Worm (Caenorhabditis elegans): ENCODE measurements around the gene algn-9.
A peak's percentile ranks its signal among the peaks of the same experiment; 100 is the strongest.

The algn-9 gene

ce11 chrII:10537988-10538387, 46.1 kb upstream of the algn-9 start (continued):
- TF ChIP-seq fos-1 (tag; optimal IDR thresholded peaks at IDR 0.05), result no peak
- peak; percentile 66 for TF ChIP-seq tra-1 (GFP tag; IDR thresholded peaks at IDR 0.05)
- no peak for TF ChIP-seq T26A8.4 (GFP tag; IDR thresholded peaks at IDR 0.05)
- no peak for TF ChIP-seq php-3 (GFP tag; IDR thresholded peaks at IDR 0.05)
- TF ChIP-seq daf-8 (GFP tag; IDR thresholded peaks at IDR 0.05), result no peak
- no peak for TF ChIP-seq fkh-10 (GFP tag; optimal IDR thresholded peaks at IDR 0.05)
- peak; percentile 43 for TF ChIP-seq hlh-11 (tag; optimal IDR thresholded peaks at IDR 0.05)
- TF ChIP-seq nhr-11 (tag; optimal IDR thresholded peaks at IDR 0.05), result peak; percentile 45
- no peak for TF ChIP-seq nhr-42 (GFP tag; IDR thresholded peaks at IDR 0.05)

- TF ChIP-seq aha-1 (tag) (no peak), lin-38 (GFP tag; IDR thresholded peaks at IDR 0.05) (peak; percentile 31; the same call in 1 of the 2 replicates)
These were observed 44.9 kb upstream of the algn-9 start, which contains the start of gene R166.3 for ce11 chrII:10539232-10539631. Gene R166.3 (minus strand): TSS chrII:10539332.

- TF ChIP-seq vab-7 (GFP tag; IDR thresholded peaks at IDR 0.05) (0 out of 2 replicates have a peak, but pooled peaks have one; percentile 68), ZK546.5 (tag; optimal IDR thresholded peaks at IDR 0.05) (no peak), mxl-2 (GFP tag; conservative IDR thresholded peaks at IDR 0.05) (no peak), spr-1 (tag; optimal IDR thresholded peaks at IDR 0.05) (no peak), F49E8.2 (tag; optimal IDR thresholded peaks at IDR 0.05; ENCODE audit: borderline replicate concordance) (no peak), lim-7 (GFP tag; IDR thresholded peaks at IDR 0.05) (peak; percentile 70; the same call in 1 of the 2 replicates), snpc-4 (tag; optimal IDR thresholded peaks at IDR 0.05) (no peak), pqm-1 (tag; optimal IDR thresholded peaks at IDR 0.05) (no peak), mep-1 (tag; optimal IDR thresholded peaks at IDR 0.05) (peak; percentile 98), nhr-6 (tag; optimal IDR thresholded peaks at IDR 0.05) (peak; percentile 76), ZK337.2 (GFP tag; IDR thresholded peaks at IDR 0.05) (peak; percentile 68; the same call in 1 of the 2 replicates), ctbp-1 (GFP tag; IDR thresholded peaks at IDR 0.05) (peak; percentile 96), zip-11 (GFP tag; IDR thresholded peaks at IDR 0.05) (peak; percentile 35; the same call in 1 of the 2 replicates), mxl-3 (GFP tag; optimal IDR thresholded peaks at IDR 0.05) (no peak), R02D3.7 (tag; optimal IDR thresholded peaks at IDR 0.05) (peak; percentile 80), arid-1 (GFP tag; conservative IDR thresholded peaks at IDR 0.05) (peak; percentile 92), unc-62 (GFP tag; optimal IDR thresholded peaks at IDR 0.05 in 1 of 2) (peak in 1 of 2 experiments; percentile 90), unc-62 (tag; optimal IDR thresholded peaks at IDR 0.05) (no peak), nhr-102 (tag; optimal IDR thresholded peaks at IDR 0.05) (peak; percentile 85), Y48G9A.11 (GFP tag; IDR thresholded peaks at IDR 0.05) (peak; percentile 56; the same call in 1 of the 2 replicates), ztf-11 (tag; optimal IDR thresholded peaks at IDR 0.05) (no peak), madf-9 (GFP tag; conservative IDR thresholded peaks at IDR 0.05) (no peak), duxl-1 (tag; optimal IDR thresholded peaks at IDR 0.05; ENCODE audit: poor library complexity) (peak; percentile 83), dpl-1 (GFP tag; optimal IDR thresholded peaks at IDR 0.05) (peak; percentile 58), lin-13 (GFP tag; optimal IDR thresholded peaks at IDR 0.05) (peak; percentile 6), ceh-82 (tag; optimal IDR thresholded peaks at IDR 0.05) (no peak), F44E2.7 (GFP tag; IDR thresholded peaks at IDR 0.05) (no peak), ama-1 (optimal IDR thresholded peaks at IDR 0.05) (peak; percentile 92), nhr-25 (tag; optimal IDR thresholded peaks at IDR 0.05; ENCODE audit: borderline replicate concordance, insufficient read depth) (peak; percentile 62), egl-43 (GFP tag; IDR thresholded peaks at IDR 0.05) (peak; percentile 92), fkh-10 (GFP tag; optimal IDR thresholded peaks at IDR 0.05) (no peak), fos-1 (tag; optimal IDR thresholded peaks at IDR 0.05) (peak; percentile 60), hif-1 (tag; optimal IDR thresholded peaks at IDR 0.05) (peak in 1 of 2 experiments; percentile 84), mdl-1 (tag; optimal IDR thresholded peaks at IDR 0.05) (peak; percentile 6 to 13), ceh-28 (tag; optimal IDR thresholded peaks at IDR 0.05) (peak; percentile 52), nhr-48 (tag; optimal IDR thresholded peaks at IDR 0.05) (peak; percentile 22), nhr-10 (tag; optimal IDR thresholded peaks at IDR 0.05) (no peak), hlh-30 (tag; optimal IDR thresholded peaks at IDR 0.05; ENCODE audit: insufficient read depth) (peak; percentile 83)
These were observed 42.1 kb upstream of the algn-9 start, which contains the start of gene pro-1 for ce11 chrII:10541923-10542486. Gene pro-1 (minus strand): TSS chrII:10541996.

Data from whole organism, L4 larva.